Worm (Caenorhabditis elegans) whole organism, mixed stage, embryonic: ENCODE data around the gene cpin-1.

ENCODE experiments used
- elt-3 ChIP-seq: fragments of 150-350 bp; optimal IDR thresholded peaks from 2 replicates; lab custom pipeline; 2014; ENCODE audit warnings: missing biosample characterization, missing genetic modification characterization
- ham-2 ChIP-seq: fragments of 200-800 bp; sonication (Bioruptor generic); optimal IDR thresholded peaks from 2 replicates; lab custom pipeline; 2018; ENCODE audit warnings: mild to moderate bottlenecking, missing genetic modification characterization, missing compliant biosample characterization
- lsy-2 ChIP-seq: fragments of 150-350 bp; optimal IDR thresholded peaks from 2 replicates; lab custom pipeline; 2014; ENCODE audit warnings: missing biosample characterization, missing genetic modification characterization
- mep-1 ChIP-seq: fragments of 150-350 bp; optimal IDR thresholded peaks from 2 replicates; lab custom pipeline; 2017; ENCODE audit warnings: missing biosample characterization, missing genetic modification reagents, missing genetic modification characterization, inconsistent platforms
- nhr-12 ChIP-seq: fragments of 150-350 bp; optimal IDR thresholded peaks from 2 replicates; lab custom pipeline; 2014; ENCODE audit warnings: missing biosample characterization, missing genetic modification characterization
- nhr-76 ChIP-seq: sonication (generic microtip); optimal IDR thresholded peaks from 2 replicates; lab custom pipeline; 2017; ENCODE audit warnings: missing biosample characterization, missing genetic modification characterization
- pha-4 ChIP-seq: fragments of 150-350 bp; optimal IDR thresholded peaks from 2 replicates; lab custom pipeline; 2018; ENCODE audit warnings: missing biosample characterization, missing genetic modification reagents, missing genetic modification characterization
- snpc-4 ChIP-seq: fragments of 150-350 bp; optimal IDR thresholded peaks from 2 replicates; lab custom pipeline; 2014; ENCODE audit warnings: missing biosample characterization, missing genetic modification characterization

DNA sequence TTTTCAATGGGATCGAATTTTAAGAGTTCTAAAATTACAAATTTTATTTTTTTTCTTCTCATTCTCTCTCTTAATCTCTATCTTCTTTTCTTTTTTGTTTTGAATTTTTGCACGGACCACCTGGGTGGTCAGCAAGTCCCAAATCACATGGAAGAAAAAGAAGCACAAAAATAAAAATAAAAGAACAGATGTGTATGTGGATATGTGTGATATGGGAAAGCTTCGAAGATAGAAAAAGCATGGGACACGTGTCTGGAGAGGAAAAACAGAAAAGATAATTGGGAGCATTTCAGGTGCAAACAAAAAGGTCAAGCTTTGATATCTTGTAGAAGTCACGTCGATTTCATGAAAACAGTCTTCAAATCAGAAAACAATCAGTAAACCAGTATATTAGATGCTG is 3.3 kb upstream of the cpin-1 start, which contains the start of gene hsp-12.6:
- TF ChIP-seq ham-2 (no peak), pha-4 (tag; lab: Kevin White, UChicago) (no peak), lsy-2 (tag; lab: Kevin White, UChicago) (no peak), nhr-12 (tag; lab: Kevin White, UChicago) (no peak), nhr-76 (tag; lab: Kevin White, UChicago) (no peak), mep-1 (no peak), elt-3 (no peak), snpc-4 (no peak)
